Fruit fly (Drosophila melanogaster) ovary, adult (tissue): ENCODE results near the gene CG11247.
A peak's percentile ranks its signal among the peaks of the same experiment; 100 is the strongest.

Source experiments
- CG17801 ChIP-seq: fragments of 200-800 bp; optimal IDR thresholded peaks from 2 replicates; lab custom pipeline; 2019; ENCODE audit warnings: missing biosample characterization, mild to moderate bottlenecking, missing genetic modification characterization, moderate library complexity; ENCODE audit not compliant: partially characterized antibody

The CG11247 gene

dm6 chr3L:21728616-21729047 lies at the start of gene CG11247, which contains the start of gene Polr2H:
TSS of gene CG11247 (minus strand) at chr3L:21728806.
TSS of gene Polr2H (plus strand) at chr3L:21728932.
- peak; percentile 65 for TF ChIP-seq CG17801

- TF ChIP-seq CG17801: no peak
These were observed 45.2 kb upstream of the CG11247 start for dm6 chr3L:21773855-21774254.

- peak; percentile 11 for TF ChIP-seq CG17801
These were observed 41.7 kb upstream of the CG11247 start, which contains the start of gene Syn1 for dm6 chr3L:21770328-21770727. TSS of gene Syn1 (minus strand) at chr3L:21770534.

dm6 chr3L:21769515-21769914 lies 40.9 kb upstream of the CG11247 start, which contains the start of gene CG7370:
TSS of gene CG7370 (plus strand) at chr3L:21769815.
- TF ChIP-seq CG17801: no peak

- TF ChIP-seq CG17801: no peak
These were observed 37.3 kb upstream of the CG11247 start for dm6 chr3L:21765931-21766330.

dm6 chr3L:21756857-21757256 lies 28.3 kb upstream of the CG11247 start, which contains the start of gene CG14564:
TSS of gene CG14564 (plus strand) at chr3L:21757157.
- no peak for TF ChIP-seq CG17801

- no peak for TF ChIP-seq CG17801
These were observed 15.6 kb upstream of the CG11247 start, which contains the start of gene CG14565 for dm6 chr3L:21744169-21744568. TSS of gene CG14565 (minus strand) at chr3L:21744269.

- no peak for TF ChIP-seq CG17801
These were observed 12.6 kb upstream of the CG11247 start, which contains the start of gene CG14572 for dm6 chr3L:21741234-21741633. TSS of gene CG14572 (plus strand) at chr3L:21741534.

dm6 chr3L:21740209-21740608 lies 11.6 kb upstream of the CG11247 start, which contains the start of gene CG14566:
TSS of gene CG14566 (minus strand) at chr3L:21740309.
- no peak for TF ChIP-seq CG17801

- no peak for TF ChIP-seq CG17801
These were observed 10.6 kb upstream of the CG11247 start for dm6 chr3L:21739017-21739730.

dm6 chr3L:21738175-21739016 lies 9.8 kb upstream of the CG11247 start, which contains the start of gene CG14567:
TSS of gene CG14567 (minus strand) at chr3L:21738430.
- TF ChIP-seq CG17801: no peak

dm6 chr3L:21733799-21734198 lies 5.2 kb upstream of the CG11247 start, which contains the start of gene CG14573:
TSS of gene CG14573 (plus strand) at chr3L:21734099.
- no peak for TF ChIP-seq CG17801

- TF ChIP-seq CG17801: no peak
These were observed 4.8 kb upstream of the CG11247 start, which contains the start of gene CG14568 for dm6 chr3L:21733387-21733786. TSS of gene CG14568 (minus strand) at chr3L:21733487.

- TF ChIP-seq CG17801: no peak
These were observed 2.5 kb upstream of the CG11247 start, which contains the start of gene CG14569 for dm6 chr3L:21731104-21731600. TSS of gene CG14569 (minus strand) at chr3L:21731550.

dm6 chr3L:21730354-21730753 lies 1.7 kb upstream of the CG11247 start, which contains the start of gene CG14570:
TSS of gene CG14570 (minus strand) at chr3L:21730454.
- TF ChIP-seq CG17801: no peak

dm6 chr3L:21727728-21728124 lies 880 bp downstream of the CG11247 start:
- TF ChIP-seq CG17801: no peak
